Worm (Caenorhabditis elegans) whole organism, early embryonic: ENCODE data around the gene par-1.
"Not testable (repeated sequence)": the region's sequence is repeated elsewhere in the genome, so short reads cannot be mapped to it uniquely, and the experiment has no call there.

Source experiments
- B0310.2 ChIP-seq: sonication (generic microtip); optimal IDR thresholded peaks from 2 replicates; lab custom pipeline; 2016; ENCODE audit warnings: mild to moderate bottlenecking, missing genetic modification characterization, missing compliant biosample characterization
- F13C5.2 ChIP-seq: sonication (generic microtip); optimal IDR thresholded peaks from 2 replicates; lab custom pipeline; 2017; ENCODE audit warnings: mild to moderate bottlenecking, missing genetic modification characterization, inconsistent platforms, missing compliant biosample characterization
- aly-1 ChIP-seq: sonication (generic microtip); optimal IDR thresholded peaks from 2 replicates; lab custom pipeline; 2016; ENCODE audit warnings: missing genetic modification characterization, missing compliant biosample characterization
- ama-1 ChIP-seq: fragments of 150-350 bp; optimal IDR thresholded peaks from 2 replicates; lab custom pipeline; 2014
- ceh-13 ChIP-seq: fragments of 200-800 bp; sonication (Bioruptor generic); optimal IDR thresholded peaks from 2 replicates; lab custom pipeline; 2018; ENCODE audit warnings: mild to moderate bottlenecking, missing genetic modification characterization, missing compliant biosample characterization
- ceh-36 ChIP-seq: sonication (generic microtip); optimal IDR thresholded peaks from 2 replicates; lab custom pipeline; 2016; ENCODE audit warnings: missing genetic modification characterization, inconsistent platforms, missing compliant biosample characterization
- ets-7 ChIP-seq: sonication (generic microtip); optimal IDR thresholded peaks from 2 replicates; lab custom pipeline; 2016; ENCODE audit warnings: missing genotype, missing genetic modification characterization, missing compliant biosample characterization
- flt-1 ChIP-seq: fragments of 200-800 bp; sonication (Bioruptor generic); IDR thresholded peaks from 2 replicates; pipeline ENCODE4 v1.3.6; 2022; ENCODE audit warnings: missing genetic modification characterization, missing compliant biosample characterization
- hmbx-1 ChIP-seq: sonication (generic microtip); optimal IDR thresholded peaks from 2 replicates; lab custom pipeline; 2016; ENCODE audit warnings: mild to moderate bottlenecking, missing genetic modification characterization, missing compliant biosample characterization
- hmg-4 ChIP-seq: fragments of 200-800 bp; sonication (Bioruptor generic); optimal IDR thresholded peaks from 2 replicates; lab custom pipeline; 2018; ENCODE audit warnings: mild to moderate bottlenecking, missing genetic modification characterization, missing compliant biosample characterization
- hnd-1 ChIP-seq: sonication (generic microtip); optimal IDR thresholded peaks from 2 replicates; lab custom pipeline; 2016; ENCODE audit warnings: missing genetic modification characterization, missing compliant biosample characterization
- pes-1 ChIP-seq: fragments of 200-800 bp; sonication (Bioruptor generic); IDR thresholded peaks from 2 replicates; pipeline ENCODE4 v1.3.6; 2022; ENCODE audit warnings: missing genetic modification reagents, missing genetic modification characterization, missing compliant biosample characterization
- scrt-1 ChIP-seq: fragments of 200-800 bp; sonication (Bioruptor generic); IDR thresholded peaks from 2 replicates; pipeline ENCODE4 v1.3.6; 2022; ENCODE audit warnings: missing genetic modification characterization, missing compliant biosample characterization
- sea-1 ChIP-seq: fragments of 200-800 bp; sonication (Bioruptor generic); conservative IDR thresholded peaks from 2 replicates; pipeline ENCODE4 v1.3.6; 2022; ENCODE audit warnings: missing genetic modification characterization, missing compliant biosample characterization
- tbx-11 ChIP-seq: fragments of 200-800 bp; sonication (Bioruptor generic); IDR thresholded peaks from 2 replicates; pipeline ENCODE4 v1.3.6; 2022; ENCODE audit warnings: missing genetic modification characterization, missing compliant biosample characterization
- tbx-37 ChIP-seq: fragments of 200-800 bp; sonication (Bioruptor generic); conservative IDR thresholded peaks from 2 replicates; pipeline ENCODE4 v1.3.6; 2022; ENCODE audit warnings: missing genetic modification reagents, missing genetic modification characterization, missing compliant biosample characterization
- tra-4 ChIP-seq: sonication (generic microtip); optimal IDR thresholded peaks from 2 replicates; lab custom pipeline; 2017; ENCODE audit warnings: missing genetic modification characterization, missing compliant biosample characterization

par-1 gene

DNA sequence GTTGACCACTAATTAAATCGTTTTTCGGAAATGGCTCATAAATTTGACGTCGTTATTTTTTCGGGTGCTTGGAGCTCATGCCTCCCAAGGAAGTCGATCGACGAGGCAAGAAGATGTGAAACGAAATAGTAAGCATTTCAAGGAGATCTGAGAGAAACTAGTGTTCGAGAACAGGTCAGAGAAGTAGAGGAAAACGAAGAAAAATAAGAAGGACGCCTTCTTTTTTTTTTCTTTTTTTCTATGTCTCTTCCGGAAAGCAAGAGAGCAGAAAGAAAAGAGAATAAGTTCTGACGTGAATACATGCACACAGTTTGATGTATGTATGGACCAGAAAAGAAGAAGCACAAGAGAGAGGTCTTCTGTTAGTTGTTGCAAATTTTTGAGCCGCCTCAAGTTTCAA, 1.5 kb downstream of the par-1 start:
- TF ChIP-seq B0310.2 (tag; lab: Kevin White, UChicago), result no peak
- no peak for TF ChIP-seq hnd-1
- no peak for TF ChIP-seq ceh-36 (tag; lab: Kevin White, UChicago)
- TF ChIP-seq scrt-1 (GFP tag; lab: Robert Waterston, UW), result no peak
- TF ChIP-seq flt-1 (GFP tag; lab: Robert Waterston, UW), result no peak
- no peak for TF ChIP-seq aly-1 (tag; lab: Kevin White, UChicago)
- TF ChIP-seq ets-7 (tag; lab: Kevin White, UChicago), result no peak
- TF ChIP-seq F13C5.2 (tag; lab: Kevin White, UChicago), result no peak
- no peak for TF ChIP-seq sea-1
- TF ChIP-seq tra-4 (tag; lab: Kevin White, UChicago), result no peak
- no peak for TF ChIP-seq ama-1 (lab: Kevin White, UChicago)

DNA sequence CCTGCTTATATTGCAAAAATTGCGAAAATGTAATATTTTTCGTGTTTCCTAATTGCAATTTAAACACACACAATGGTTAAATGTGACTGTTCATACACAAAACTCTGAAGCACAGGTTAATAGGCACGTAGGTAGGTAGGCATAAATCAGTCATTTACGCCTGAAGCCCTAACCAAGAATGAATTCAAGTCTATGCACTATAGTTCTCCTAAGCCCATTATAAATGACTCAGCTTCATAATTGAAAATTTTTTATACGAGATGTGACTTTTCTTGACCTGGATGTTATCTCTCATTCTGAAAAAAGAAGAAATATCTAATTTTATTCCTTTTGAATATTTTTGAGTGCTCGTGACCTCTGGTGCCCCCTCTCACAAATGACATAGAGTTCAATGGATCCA, 3.3 kb downstream of the par-1 start:
- no peak for TF ChIP-seq pes-1
- no peak for TF ChIP-seq ceh-13 (GFP tag; lab: Kevin White, UChicago)
- no peak for TF ChIP-seq F13C5.2 (tag; lab: Kevin White, UChicago)

DNA sequence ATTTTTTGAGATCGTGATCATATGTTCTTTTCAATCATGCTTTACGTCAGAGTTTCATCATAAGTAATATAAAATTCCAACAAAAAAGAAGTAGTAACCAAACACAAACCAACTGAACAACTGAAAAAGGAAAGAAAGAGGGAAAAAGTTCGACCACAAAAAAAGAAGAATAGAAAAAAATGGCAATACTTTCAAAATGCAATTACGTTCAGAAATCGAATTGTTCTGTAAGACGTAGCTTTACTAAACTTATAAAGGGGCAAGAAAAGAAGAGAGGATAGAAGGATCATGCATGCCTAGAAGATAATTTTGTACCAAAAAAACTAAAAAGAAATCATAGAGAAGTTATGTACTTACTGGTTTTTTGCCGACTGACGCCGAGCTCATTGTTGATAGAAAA, 4.4 kb downstream of the par-1 start:
- no peak for TF ChIP-seq B0310.2 (tag; lab: Kevin White, UChicago)
- no peak for TF ChIP-seq tbx-11 (GFP tag; lab: Robert Waterston, UW)
- TF ChIP-seq tbx-37 (GFP tag; lab: Robert Waterston, UW), result no peak
- no peak for TF ChIP-seq ama-1 (lab: Kevin White, UChicago)
- TF ChIP-seq hmbx-1 (tag; lab: Kevin White, UChicago), result no peak
- TF ChIP-seq sea-1, result no peak
- no peak for TF ChIP-seq hmg-4 (GFP tag; lab: Kevin White, UChicago)
- no peak for TF ChIP-seq aly-1 (tag; lab: Kevin White, UChicago)
- TF ChIP-seq pes-1, result no peak
- TF ChIP-seq flt-1 (GFP tag; lab: Robert Waterston, UW), result no peak
- TF ChIP-seq tra-4 (tag; lab: Kevin White, UChicago), result no peak
- no peak for TF ChIP-seq ceh-13 (GFP tag; lab: Kevin White, UChicago)
- TF ChIP-seq ets-7 (tag; lab: Kevin White, UChicago), result no peak
- TF ChIP-seq hnd-1, result no peak
- no peak for TF ChIP-seq F13C5.2 (tag; lab: Kevin White, UChicago)
- no peak for TF ChIP-seq scrt-1 (GFP tag; lab: Robert Waterston, UW)
- TF ChIP-seq ceh-36 (tag; lab: Kevin White, UChicago), result no peak

- TF ChIP-seq sea-1, result no peak
- TF ChIP-seq hmg-4 (GFP tag; lab: Kevin White, UChicago), result peak; percentile 69
- TF ChIP-seq ceh-36 (tag; lab: Kevin White, UChicago), result no peak
- peak; percentile 34 for TF ChIP-seq F13C5.2 (tag; lab: Kevin White, UChicago)
- TF ChIP-seq tbx-11 (GFP tag; lab: Robert Waterston, UW), result no peak
Measured at ce11 chrV:14139252-14140100, 5.7 kb downstream of the par-1 start.

- TF ChIP-seq tra-4 (tag; lab: Kevin White, UChicago); hmg-4 (GFP tag; lab: Kevin White, UChicago); ceh-36 (tag; lab: Kevin White, UChicago): not testable (repeated sequence)
Measured at ce11 chrV:14137766-14138165, 7.4 kb downstream of the par-1 start, which contains the start of gene AH10.4. Gene AH10.4 (minus strand): TSS chrV:14137866.

DNA sequence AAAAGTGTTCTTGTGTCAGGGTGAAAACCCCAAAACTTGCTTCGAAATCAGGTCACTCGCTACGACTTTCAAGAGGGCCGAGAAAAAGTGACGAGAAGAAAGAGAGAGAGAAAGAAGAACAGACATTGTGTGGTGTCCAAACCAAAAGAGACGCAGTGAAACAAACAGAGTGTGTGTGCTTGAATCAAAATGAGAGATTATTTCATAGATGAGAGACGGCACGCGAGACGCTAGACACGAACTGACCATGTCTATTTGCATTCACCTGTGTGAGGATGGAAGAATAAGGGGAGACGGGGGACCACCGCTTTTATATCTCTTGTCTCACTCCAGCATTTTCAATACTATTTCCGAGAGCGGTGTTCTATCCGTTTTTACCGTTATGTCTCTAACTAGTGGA, 9.0 kb downstream of the par-1 start:
- peak; percentile 26 for TF ChIP-seq hmg-4 (GFP tag; lab: Kevin White, UChicago)
- TF ChIP-seq tbx-37 (GFP tag; lab: Robert Waterston, UW), result no peak
- TF ChIP-seq F13C5.2 (tag; lab: Kevin White, UChicago), result no peak
- TF ChIP-seq aly-1 (tag; lab: Kevin White, UChicago), result no peak
- TF ChIP-seq scrt-1 (GFP tag; lab: Robert Waterston, UW), result no peak
- TF ChIP-seq ceh-36 (tag; lab: Kevin White, UChicago), result peak; percentile 42

ce11 chrV:14134757-14135441, 10.3 kb downstream of the par-1 start:
- no peak for TF ChIP-seq ama-1 (lab: Kevin White, UChicago)
- TF ChIP-seq tbx-11 (GFP tag; lab: Robert Waterston, UW), result no peak
- no peak for TF ChIP-seq pes-1
- TF ChIP-seq tbx-37 (GFP tag; lab: Robert Waterston, UW), result no peak
- no peak for TF ChIP-seq scrt-1 (GFP tag; lab: Robert Waterston, UW)
- no peak for TF ChIP-seq hnd-1
- no peak for TF ChIP-seq F13C5.2 (tag; lab: Kevin White, UChicago)
- TF ChIP-seq sea-1, result no peak
- no peak for TF ChIP-seq hmbx-1 (tag; lab: Kevin White, UChicago)
- TF ChIP-seq B0310.2 (tag; lab: Kevin White, UChicago), result no peak
- TF ChIP-seq ceh-36 (tag; lab: Kevin White, UChicago), result no peak
- TF ChIP-seq flt-1 (GFP tag; lab: Robert Waterston, UW), result no peak
- TF ChIP-seq hmg-4 (GFP tag; lab: Kevin White, UChicago), result no peak
- TF ChIP-seq aly-1 (tag; lab: Kevin White, UChicago), result no peak
- no peak for TF ChIP-seq ceh-13 (GFP tag; lab: Kevin White, UChicago)
- no peak for TF ChIP-seq tra-4 (tag; lab: Kevin White, UChicago)
